Worm (Caenorhabditis elegans): ENCODE results near the gene F13B12.1.

DNA sequence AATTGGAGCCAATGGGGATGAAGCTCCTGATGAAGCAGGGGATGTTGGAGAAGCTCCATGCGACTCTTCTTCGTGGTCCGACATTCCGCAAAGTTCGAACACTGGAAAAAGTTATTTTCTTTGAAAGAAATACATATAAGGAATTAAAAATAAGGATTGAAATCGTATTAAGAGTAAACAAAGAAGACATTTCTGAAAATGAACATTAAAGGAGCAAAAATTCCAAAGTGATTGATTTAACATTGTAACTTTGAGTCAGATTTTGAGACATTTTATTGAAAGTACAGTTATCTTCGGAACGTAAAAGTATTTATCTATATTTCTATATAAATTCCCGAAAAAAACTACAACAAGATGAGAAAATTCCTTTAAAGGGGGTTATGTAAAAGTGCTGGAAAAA lies at the start of gene F13B12.1:
- TF ChIP-seq Y22D7AL.16 (tag; optimal IDR thresholded peaks at IDR 0.05): no peak
- no peak for TF ChIP-seq pqm-1 (tag; optimal IDR thresholded peaks at IDR 0.05)
- TF ChIP-seq pax-1 (tag; optimal IDR thresholded peaks at IDR 0.05): no peak
- TF ChIP-seq hlh-8 (tag; optimal IDR thresholded peaks at IDR 0.05): no peak
